Worm (Caenorhabditis elegans): ENCODE results near the gene his-62.

ce11 chrIV:7447556-7447955 is 38.8 kb upstream of the his-62 start, which contains the start of gene B0496.2:
- no peak for TF ChIP-seq nhr-12 (tag; optimal IDR thresholded peaks at IDR 0.05)
- no peak for TF ChIP-seq snpc-4 (tag; optimal IDR thresholded peaks at IDR 0.05)
- TF ChIP-seq ztf-11 (tag; optimal IDR thresholded peaks at IDR 0.05) = no peak
- no peak for TF ChIP-seq ceh-39 (tag; optimal IDR thresholded peaks at IDR 0.05)
- TF ChIP-seq blmp-1 (tag; optimal IDR thresholded peaks at IDR 0.05) = no peak

Measured in whole organism, mixed stage, embryonic.